Fruit fly (Drosophila melanogaster): ENCODE data around the gene Mgat4a.

Mgat4a gene

dm6 chr3L:14761837-14762785 lies at the start of gene Mgat4a, which contains the start of gene Tsen34:
Mgat4a (plus strand) TSS chr3L:14762028.
Tsen34 (minus strand) TSS chr3L:14761844.
- TF ChIP-seq Dll (optimal IDR thresholded peaks at IDR 0.05) (no peak), CG8478 (optimal IDR thresholded peaks at IDR 0.05) (no peak), usp (GFP tag; optimal IDR thresholded peaks at IDR 0.05) (no peak), pan (optimal IDR thresholded peaks at IDR 0.05) (no peak), EcR (GFP tag; optimal IDR thresholded peaks at IDR 0.05) (no peak), psq (optimal IDR thresholded peaks at IDR 0.05) (no peak)

dm6 chr3L:14712799-14713198 lies 49.0 kb upstream of the Mgat4a start:
- TF ChIP-seq Dll (optimal IDR thresholded peaks at IDR 0.05) (no peak), usp (GFP tag; optimal IDR thresholded peaks at IDR 0.05) (no peak), pan (optimal IDR thresholded peaks at IDR 0.05) (no peak), EcR (GFP tag; optimal IDR thresholded peaks at IDR 0.05) (no peak), psq (optimal IDR thresholded peaks at IDR 0.05) (no peak), CG8478 (optimal IDR thresholded peaks at IDR 0.05) (no peak)

- TF ChIP-seq pan (optimal IDR thresholded peaks at IDR 0.05): no peak
Observed at dm6 chr3L:14728460-14728859, 33.4 kb upstream of the Mgat4a start, which contains the start of gene CG13473. CG13473 (plus strand) TSS chr3L:14728760.

dm6 chr3L:14731790-14732189 lies 30.0 kb upstream of the Mgat4a start:
- TF ChIP-seq psq (optimal IDR thresholded peaks at IDR 0.05): no peak
- no peak for TF ChIP-seq usp (GFP tag; optimal IDR thresholded peaks at IDR 0.05)
- TF ChIP-seq pan (optimal IDR thresholded peaks at IDR 0.05): no peak
- TF ChIP-seq Dll (optimal IDR thresholded peaks at IDR 0.05): no peak
- no peak for TF ChIP-seq CG8478 (optimal IDR thresholded peaks at IDR 0.05)
- no peak for TF ChIP-seq EcR (GFP tag; optimal IDR thresholded peaks at IDR 0.05)

DNA sequence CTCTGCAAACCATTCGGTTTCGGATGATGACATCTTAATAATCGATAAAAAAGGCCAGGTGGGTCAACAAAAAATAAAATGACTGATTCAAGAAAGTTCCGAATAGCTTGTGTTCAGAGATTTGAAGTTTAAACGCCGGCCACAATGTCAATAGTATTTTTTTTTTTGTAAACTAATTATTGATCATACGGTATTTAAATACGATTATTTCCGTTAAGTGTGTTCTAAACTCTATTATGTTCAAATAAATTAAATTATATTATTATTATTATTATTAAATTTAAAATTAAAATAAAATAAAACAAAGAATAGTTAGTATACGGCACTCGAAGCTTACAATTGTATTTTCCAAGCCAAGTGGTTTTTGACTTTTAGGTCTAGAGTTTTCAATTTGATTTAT lies 28.4 kb upstream of the Mgat4a start, which contains the start of gene CG13471:
Gene CG13471 (minus strand): TSS at position 101 of the 400 bp plus-strand sequence.
- TF ChIP-seq psq (optimal IDR thresholded peaks at IDR 0.05) (no peak), usp (GFP tag; optimal IDR thresholded peaks at IDR 0.05) (no peak), CG8478 (optimal IDR thresholded peaks at IDR 0.05) (no peak), pan (optimal IDR thresholded peaks at IDR 0.05) (no peak), Dll (optimal IDR thresholded peaks at IDR 0.05) (no peak), EcR (GFP tag; optimal IDR thresholded peaks at IDR 0.05) (no peak)

dm6 chr3L:14743106-14743692 lies 18.6 kb upstream of the Mgat4a start:
- TF ChIP-seq psq (optimal IDR thresholded peaks at IDR 0.05) (no peak), Dll (optimal IDR thresholded peaks at IDR 0.05) (no peak), pan (optimal IDR thresholded peaks at IDR 0.05) (no peak), CG8478 (optimal IDR thresholded peaks at IDR 0.05) (no peak), usp (GFP tag; optimal IDR thresholded peaks at IDR 0.05) (no peak), EcR (GFP tag; optimal IDR thresholded peaks at IDR 0.05) (no peak)

DNA sequence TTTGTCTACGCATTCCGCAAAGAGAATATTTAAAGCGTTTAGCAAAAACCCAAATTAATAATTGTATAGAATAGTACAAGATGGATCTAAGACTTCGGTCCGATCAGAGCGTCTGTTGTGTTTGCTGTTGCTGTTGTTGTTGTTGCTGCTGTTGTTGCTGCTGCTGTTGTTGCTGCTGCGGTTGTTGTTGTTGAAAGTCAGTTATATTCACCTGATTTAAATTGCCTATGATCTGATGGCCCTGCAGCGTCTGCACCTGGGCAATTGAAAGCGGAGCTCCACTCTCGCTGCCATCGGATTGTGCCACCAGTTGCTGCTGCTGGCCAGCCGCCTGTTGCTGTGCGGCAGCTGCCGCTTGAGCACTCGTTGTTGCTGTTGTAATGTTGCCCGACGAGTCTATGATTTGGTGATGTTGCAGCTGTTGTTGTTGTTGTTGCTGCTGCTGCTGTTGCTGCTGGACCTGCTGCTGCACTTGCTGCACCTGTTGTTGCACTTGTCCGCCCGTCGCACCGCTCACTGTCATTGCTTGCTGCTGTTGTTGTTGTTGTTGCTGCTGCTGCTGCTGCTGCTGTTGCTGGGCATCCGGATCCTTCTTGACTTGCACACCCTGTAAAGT lies 10.7 kb upstream of the Mgat4a start:
- no peak for TF ChIP-seq pan (optimal IDR thresholded peaks at IDR 0.05)
- TF ChIP-seq Dll (optimal IDR thresholded peaks at IDR 0.05): no peak
- no peak for TF ChIP-seq CG8478 (optimal IDR thresholded peaks at IDR 0.05)
- no peak for TF ChIP-seq psq (optimal IDR thresholded peaks at IDR 0.05)
- TF ChIP-seq EcR (GFP tag; optimal IDR thresholded peaks at IDR 0.05): no peak
- no peak for TF ChIP-seq usp (GFP tag; optimal IDR thresholded peaks at IDR 0.05)

DNA sequence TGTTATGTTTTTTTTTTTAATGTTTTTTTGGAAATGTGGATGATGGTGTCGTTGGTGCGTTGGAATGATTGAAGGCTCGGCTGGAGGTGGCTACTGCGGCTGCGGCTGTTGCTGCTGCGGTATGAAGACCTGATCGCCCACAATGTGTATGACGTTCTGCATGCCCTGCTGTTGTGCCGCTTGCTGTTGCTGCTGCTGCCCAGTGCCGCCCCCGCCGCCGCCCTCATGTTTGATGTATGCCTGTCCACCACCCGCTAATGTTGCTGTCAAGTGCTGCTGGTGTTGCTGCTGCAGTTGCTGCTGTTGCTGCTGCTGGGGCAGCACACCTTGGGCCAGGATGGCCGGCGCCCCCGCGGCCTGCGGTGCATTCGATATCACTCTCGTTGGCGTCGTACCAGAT lies 9.0 kb upstream of the Mgat4a start:
- no peak for TF ChIP-seq Dll (optimal IDR thresholded peaks at IDR 0.05)
- TF ChIP-seq psq (optimal IDR thresholded peaks at IDR 0.05): no peak
- no peak for TF ChIP-seq CG8478 (optimal IDR thresholded peaks at IDR 0.05)
- no peak for TF ChIP-seq usp (GFP tag; optimal IDR thresholded peaks at IDR 0.05)
- no peak for TF ChIP-seq EcR (GFP tag; optimal IDR thresholded peaks at IDR 0.05)
- TF ChIP-seq pan (optimal IDR thresholded peaks at IDR 0.05): no peak

- TF ChIP-seq pan (optimal IDR thresholded peaks at IDR 0.05) (no peak), Dll (optimal IDR thresholded peaks at IDR 0.05) (peak; percentile 99)
Observed at dm6 chr3L:14755046-14755643, 6.7 kb upstream of the Mgat4a start.

dm6 chr3L:14755951-14756723 lies 5.7 kb upstream of the Mgat4a start:
- TF ChIP-seq CG8478 (optimal IDR thresholded peaks at IDR 0.05): peak; percentile 90
- TF ChIP-seq psq (optimal IDR thresholded peaks at IDR 0.05): no peak
- peak; percentile 95 for TF ChIP-seq Dll (optimal IDR thresholded peaks at IDR 0.05)

- TF ChIP-seq Dll (optimal IDR thresholded peaks at IDR 0.05): no peak
- TF ChIP-seq psq (optimal IDR thresholded peaks at IDR 0.05): no peak
- no peak for TF ChIP-seq CG8478 (optimal IDR thresholded peaks at IDR 0.05)
- no peak for TF ChIP-seq usp (GFP tag; optimal IDR thresholded peaks at IDR 0.05)
- TF ChIP-seq EcR (GFP tag; optimal IDR thresholded peaks at IDR 0.05): no peak
- TF ChIP-seq pan (optimal IDR thresholded peaks at IDR 0.05): no peak
Observed at dm6 chr3L:14756724-14757463, 4.9 kb upstream of the Mgat4a start.

Data from whole organism.